Fruit fly (Drosophila melanogaster): Measurements from ENCODE around the gene CG32432.

Gene CG32432

DNA sequence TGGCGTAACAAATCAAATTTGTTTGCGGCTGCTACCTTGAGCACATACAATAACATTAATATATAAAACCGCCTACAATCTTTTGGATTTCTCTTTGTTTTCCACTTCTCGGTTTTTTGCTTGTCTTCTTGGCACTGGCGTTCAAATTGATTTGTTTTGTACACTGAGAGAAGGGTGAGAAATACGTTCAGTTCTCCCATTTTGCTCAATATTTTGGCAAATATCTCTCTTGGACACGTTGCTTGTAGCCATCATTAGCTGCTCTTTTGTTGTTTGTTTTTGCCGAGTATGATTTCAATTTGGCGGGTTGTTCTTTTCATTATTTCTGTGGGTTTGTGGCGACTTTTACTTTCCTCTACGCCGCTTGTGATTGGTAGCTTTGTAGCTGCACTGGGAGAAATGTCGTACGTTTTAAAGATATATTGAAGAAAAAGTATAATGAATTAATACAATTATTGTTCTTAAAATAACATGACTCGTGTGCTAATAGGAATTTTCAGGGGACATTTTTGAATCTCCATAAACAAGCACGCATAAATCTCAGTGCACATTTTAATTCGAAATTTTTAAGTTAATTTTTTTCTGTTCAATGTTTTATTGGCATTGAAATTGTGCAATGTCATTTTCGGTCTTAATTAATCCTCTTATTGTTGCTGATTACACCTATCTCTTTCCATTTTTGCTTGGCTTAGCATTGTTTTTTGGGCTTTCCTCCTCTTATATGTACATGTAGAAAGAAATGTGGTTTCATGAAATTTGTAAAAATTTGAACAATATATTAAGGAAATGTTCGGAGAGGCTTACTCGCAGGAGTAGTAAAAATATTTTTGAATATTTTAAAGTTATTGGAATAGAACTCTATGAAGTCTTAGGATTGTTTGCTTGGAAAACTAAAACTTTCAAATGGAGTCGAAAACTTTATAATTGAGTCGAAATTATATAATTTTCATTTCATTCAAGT is 57.8 kb downstream of the CG32432 start:
- TF ChIP-seq CG17801 (GFP tag; optimal IDR thresholded peaks at IDR 0.05; ENCODE audit: partially characterized antibody) = no peak

DNA sequence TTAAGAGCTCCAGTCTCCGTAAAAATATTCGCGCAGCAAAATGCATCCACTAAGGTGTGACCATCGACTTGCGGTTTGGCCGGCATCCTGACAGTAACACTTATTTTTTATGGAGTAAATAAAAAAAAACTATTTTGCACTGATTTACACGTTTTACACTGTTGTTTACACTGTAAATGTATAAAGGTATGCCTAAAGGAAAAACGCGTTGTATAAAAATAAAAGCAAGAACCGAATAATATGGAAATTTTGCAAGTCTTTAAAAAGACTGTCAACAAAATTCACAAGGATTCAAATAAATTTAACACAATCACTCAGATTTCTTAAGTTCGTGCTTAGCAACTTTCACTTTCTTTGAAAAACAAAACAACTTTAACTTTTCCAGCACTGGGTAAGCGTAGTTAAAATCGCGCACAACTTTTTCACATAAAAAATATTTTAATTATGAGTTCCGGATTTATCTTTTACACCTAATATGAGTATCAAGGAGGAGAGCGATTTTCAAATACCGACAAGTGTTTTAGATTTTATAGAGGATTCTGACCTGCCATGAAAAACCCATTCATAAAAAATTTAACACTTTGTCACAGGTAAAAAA is 61.7 kb downstream of the CG32432 start:
- no peak for TF ChIP-seq CG17801 (GFP tag; optimal IDR thresholded peaks at IDR 0.05; ENCODE audit: partially characterized antibody)

DNA sequence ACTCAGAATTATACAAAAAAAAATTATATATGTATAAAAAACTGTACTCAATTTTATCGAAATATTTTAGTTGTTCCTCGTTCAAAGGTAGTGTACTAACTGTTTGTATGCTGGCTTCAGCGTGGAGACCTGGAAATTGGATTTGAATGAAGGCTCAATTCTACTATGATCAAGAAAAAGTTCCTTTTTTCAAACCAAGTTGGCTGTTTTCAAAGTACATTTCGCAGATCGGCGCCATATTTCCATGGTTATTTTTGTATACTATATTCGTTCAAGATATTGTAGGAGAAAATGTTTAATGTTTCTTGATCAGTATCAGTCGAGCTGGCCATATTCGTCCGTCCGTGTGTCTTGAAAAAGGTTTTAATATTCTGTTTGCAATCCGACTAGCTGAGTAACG is 67.1 kb downstream of the CG32432 start, which contains the start of gene Mst77F:
Gene Mst77F (minus strand): TSS at position 101 of the 400 bp plus-strand sequence.
- no peak for TF ChIP-seq CG17801 (GFP tag; optimal IDR thresholded peaks at IDR 0.05; ENCODE audit: partially characterized antibody)

DNA sequence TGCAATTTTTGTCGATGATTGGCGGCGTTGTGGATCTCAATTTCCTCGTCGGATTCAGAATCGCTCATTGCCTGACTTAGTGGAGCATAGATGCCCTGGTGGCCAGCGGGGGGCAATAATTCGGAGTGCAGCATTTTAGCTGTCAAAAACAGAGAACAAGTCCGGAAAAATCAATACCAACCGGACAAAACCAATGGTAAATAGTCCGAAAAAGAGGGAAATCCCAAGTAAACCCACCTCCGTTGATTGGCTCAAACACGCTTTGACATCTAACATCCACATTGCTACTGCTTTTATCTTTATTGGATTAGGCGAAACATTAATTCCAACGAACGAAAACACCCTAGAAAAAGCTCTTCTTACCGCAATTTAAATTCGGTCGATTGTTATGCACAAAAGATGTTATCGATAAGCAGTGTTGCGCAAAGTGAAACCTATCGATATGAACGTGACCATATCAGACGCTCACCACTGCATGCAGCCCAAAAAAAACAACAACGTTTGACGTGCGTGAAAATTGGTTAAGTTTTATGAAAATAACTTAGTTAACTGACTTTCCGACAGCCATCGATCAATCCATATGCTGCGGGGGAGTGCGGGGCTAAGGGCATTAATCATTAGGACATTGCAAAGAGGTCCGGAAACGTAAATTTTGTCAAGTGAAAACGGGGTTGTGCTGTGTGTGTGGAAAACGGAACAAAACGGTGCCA is 69.2 kb downstream of the CG32432 start, which contains the start of the genes CG3618 and Pka-R1:
Gene CG3618 (minus strand): TSS at position 410 of the 710 bp plus-strand sequence.
Gene Pka-R1 (plus strand): TSS at position 453 of the 710 bp plus-strand sequence.
- TF ChIP-seq CG17801 (GFP tag; optimal IDR thresholded peaks at IDR 0.05; ENCODE audit: partially characterized antibody) = peak; percentile 67

DNA sequence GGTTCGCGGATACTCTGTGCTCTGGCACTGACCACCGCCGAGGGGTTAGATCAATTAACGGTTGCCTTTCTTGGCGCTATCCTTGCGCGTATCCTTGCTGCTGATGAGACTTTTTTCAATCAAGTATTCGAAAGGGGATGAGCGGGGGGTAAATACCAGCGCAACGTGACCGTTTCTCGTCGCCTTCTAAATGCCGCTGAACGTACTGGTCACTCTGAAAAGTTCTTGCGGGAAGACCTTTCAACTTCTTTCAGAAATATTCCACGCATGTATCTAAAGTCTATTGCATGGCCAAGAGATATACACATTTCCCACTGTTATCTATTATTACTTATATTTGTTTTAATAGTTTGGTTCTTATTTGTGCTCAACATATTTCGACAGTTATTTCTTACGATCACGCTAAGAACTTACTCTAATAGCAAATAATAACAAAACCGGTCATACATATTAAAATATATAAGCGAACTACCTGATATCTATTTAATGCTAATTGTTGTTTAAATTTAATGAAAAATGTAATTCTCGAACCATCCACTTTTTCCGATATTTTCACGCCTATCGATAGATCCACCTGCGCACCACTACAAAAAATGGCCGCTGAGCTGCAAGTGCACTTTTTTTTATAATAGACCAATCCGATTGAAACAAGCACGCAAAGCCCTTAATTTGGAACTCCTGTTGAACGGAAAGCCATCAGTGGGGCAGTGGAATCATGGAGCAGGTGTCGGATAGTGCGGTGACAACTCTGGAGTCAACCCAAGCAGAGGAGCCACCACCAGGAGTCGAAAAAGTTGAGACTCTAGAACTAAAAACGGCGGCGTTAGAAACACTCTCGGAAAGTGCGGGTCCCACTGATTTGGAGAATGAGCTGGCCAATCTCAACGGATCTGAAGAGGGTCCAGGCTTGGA is 75.6 kb downstream of the CG32432 start, which contains the start of the genes CG3634 and HIPP1:
Gene CG3634 (minus strand): TSS at position 185 of the 912 bp plus-strand sequence.
Gene HIPP1 (plus strand): TSS at position 582 of the 912 bp plus-strand sequence.
- TF ChIP-seq CG17801 (GFP tag; optimal IDR thresholded peaks at IDR 0.05; ENCODE audit: partially characterized antibody) = no peak

DNA sequence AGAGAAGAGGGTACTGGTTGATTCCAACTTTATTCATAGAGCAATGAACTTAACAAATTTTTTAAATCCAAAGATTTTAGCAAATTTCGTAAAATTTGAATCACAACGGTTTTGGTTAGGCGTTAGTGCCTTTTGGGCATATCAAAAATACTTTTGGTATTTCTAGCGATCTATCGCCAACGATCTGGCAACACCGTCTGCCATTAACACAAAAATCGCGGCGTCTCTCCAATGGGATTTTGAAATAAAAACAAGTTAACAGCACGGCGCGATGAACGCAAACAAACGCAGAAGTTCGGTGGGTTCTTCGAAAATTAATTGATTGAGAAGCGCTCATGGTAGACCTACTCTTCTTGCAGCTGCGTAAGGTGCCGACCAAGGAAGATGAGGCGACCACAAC is 84.8 kb downstream of the CG32432 start, which contains the start of gene Spc105R:
Gene Spc105R (plus strand): TSS at position 203 of the 400 bp plus-strand sequence.
- no peak for TF ChIP-seq CG17801 (GFP tag; optimal IDR thresholded peaks at IDR 0.05; ENCODE audit: partially characterized antibody)

DNA sequence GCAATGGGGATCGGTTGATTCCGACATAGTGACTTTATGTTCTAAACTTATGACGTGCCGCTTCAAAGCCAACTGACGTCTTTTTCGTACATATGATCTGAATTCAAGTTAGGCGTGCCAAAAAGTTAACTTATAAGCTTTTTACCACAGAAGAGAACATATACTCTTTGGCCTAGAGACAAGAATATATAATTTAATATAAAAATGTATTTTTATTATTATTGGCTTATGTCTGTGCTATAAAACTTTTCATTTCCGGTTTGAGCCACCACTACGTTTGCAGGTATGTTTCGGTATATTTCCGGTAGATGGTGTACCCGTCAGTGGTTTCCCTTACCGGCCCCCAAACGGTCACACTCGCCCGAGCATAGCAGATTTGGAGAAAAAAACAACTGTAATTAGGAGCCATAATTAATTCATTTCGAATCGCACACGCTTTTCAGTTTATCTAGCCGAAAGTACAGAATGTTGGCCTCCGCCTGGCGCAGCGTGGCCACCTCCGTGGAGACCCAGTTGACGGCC is 86.6 kb downstream of the CG32432 start, which contains the start of the genes CG3698 and tzn:
Gene CG3698 (minus strand): TSS at position 51 of the 522 bp plus-strand sequence.
Gene tzn (plus strand): TSS at position 321 of the 522 bp plus-strand sequence.
- peak; percentile 80 for TF ChIP-seq CG17801 (GFP tag; optimal IDR thresholded peaks at IDR 0.05; ENCODE audit: partially characterized antibody)

DNA sequence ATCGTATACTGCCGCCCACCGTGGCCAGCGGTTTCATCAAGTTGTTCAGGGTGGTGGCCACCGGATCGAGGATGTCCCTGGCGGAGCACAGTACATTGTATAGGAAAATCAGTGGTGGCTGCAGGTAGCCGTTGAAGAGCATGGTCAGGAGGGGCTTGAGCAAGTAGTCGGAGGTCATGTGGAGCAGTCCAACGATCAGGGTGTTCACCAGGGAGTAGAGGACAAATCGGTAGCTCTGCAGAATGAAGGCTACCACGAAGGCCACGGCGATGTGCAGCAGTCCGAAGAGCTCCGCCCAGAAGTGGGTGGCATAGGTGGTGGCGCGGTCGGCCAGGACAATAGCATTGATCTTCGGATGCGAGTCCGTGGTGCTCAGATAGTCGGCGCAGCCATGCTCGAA is 87.6 kb downstream of the CG32432 start:
- TF ChIP-seq CG17801 (GFP tag; optimal IDR thresholded peaks at IDR 0.05; ENCODE audit: partially characterized antibody) = no peak

DNA sequence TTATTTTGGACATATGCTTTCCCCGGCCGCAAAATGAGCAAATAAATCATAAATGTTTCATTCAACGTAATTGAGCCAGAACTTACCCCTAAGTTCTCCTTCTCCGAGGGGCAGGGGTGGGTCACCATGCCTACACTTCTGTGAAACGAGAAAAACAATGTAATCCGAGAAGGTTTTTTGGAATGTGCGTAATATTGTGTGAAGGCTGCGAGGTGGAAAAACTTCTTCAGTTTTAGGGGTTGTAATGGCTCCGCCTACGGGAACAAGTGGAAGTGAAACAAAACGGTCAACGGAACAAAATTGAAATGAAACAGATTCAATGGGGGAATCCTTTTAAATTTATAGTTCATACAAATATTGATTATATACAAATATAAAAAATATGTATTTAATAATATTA is 88.2 kb downstream of the CG32432 start:
- TF ChIP-seq CG17801 (GFP tag; optimal IDR thresholded peaks at IDR 0.05; ENCODE audit: partially characterized antibody) = no peak
